Worm (Caenorhabditis elegans): ENCODE measurements around the gene F17E9.3.
A peak's percentile ranks its signal among the peaks of the same experiment; 100 is the strongest.

The F17E9.3 gene

ce11 chrIV:8379278-8379677, 24.6 kb downstream of the F17E9.3 start, which contains the start of gene nap-1 (continued):
- TF ChIP-seq lin-13 (GFP tag; optimal IDR thresholded peaks at IDR 0.05), result peak; percentile 84
- TF ChIP-seq ceh-82 (tag; optimal IDR thresholded peaks at IDR 0.05), result no peak
- no peak for TF ChIP-seq snpc-1.2 (GFP tag; IDR thresholded peaks at IDR 0.05)
- TF ChIP-seq spr-3 (GFP tag; optimal IDR thresholded peaks at IDR 0.05), result no peak
- TF ChIP-seq nhr-102 (tag; optimal IDR thresholded peaks at IDR 0.05), result no peak
- TF ChIP-seq dve-1 (tag; optimal IDR thresholded peaks at IDR 0.05; ENCODE audit: insufficient read depth), result peak; percentile 84
- TF ChIP-seq zag-1 (tag; optimal IDR thresholded peaks at IDR 0.05), result no peak
- no peak for TF ChIP-seq daf-12 (tag; optimal IDR thresholded peaks at IDR 0.05)
- no peak for TF ChIP-seq jun-1 (tag; optimal IDR thresholded peaks at IDR 0.05)
- TF ChIP-seq pha-4 (GFP tag; IDR thresholded peaks at IDR 0.05), result no peak
- TF ChIP-seq pha-4 (tag; optimal IDR thresholded peaks at IDR 0.05), result peak; percentile 95
- no peak for TF ChIP-seq dmd-9 (GFP tag; IDR thresholded peaks at IDR 0.05)
- no peak for TF ChIP-seq F49E8.2 (tag; optimal IDR thresholded peaks at IDR 0.05; ENCODE audit: borderline replicate concordance)
- no peak for TF ChIP-seq gei-8 (GFP tag; optimal IDR thresholded peaks at IDR 0.05)
- peak; percentile 8 for TF ChIP-seq ztf-7 (tag; optimal IDR thresholded peaks at IDR 0.05)
- peak; percentile 35 for TF ChIP-seq unc-130 (GFP tag; optimal IDR thresholded peaks at IDR 0.05)
- peak in 1 of 2 experiments; percentile 12 for TF ChIP-seq mdl-1 (tag; optimal IDR thresholded peaks at IDR 0.05)
- TF ChIP-seq lsy-2 (tag; optimal IDR thresholded peaks at IDR 0.05), result peak; percentile 46 to 92
- no peak for TF ChIP-seq daf-16 (GFP tag; optimal IDR thresholded peaks at IDR 0.05)
- peak; percentile 87 for TF ChIP-seq daf-16 (tag; optimal IDR thresholded peaks at IDR 0.05)
- TF ChIP-seq nhr-28 (tag; optimal IDR thresholded peaks at IDR 0.05), result peak; percentile 66
- peak; percentile 63 for TF ChIP-seq hmg-1.1 (GFP tag; IDR thresholded peaks at IDR 0.05)
- peak; percentile 57 for TF ChIP-seq rbr-2 (tag; optimal IDR thresholded peaks at IDR 0.05)
- no peak for TF ChIP-seq lir-3 (tag; optimal IDR thresholded peaks at IDR 0.05)
- TF ChIP-seq madf-9 (GFP tag; conservative IDR thresholded peaks at IDR 0.05), result no peak
- peak; percentile 78 for TF ChIP-seq hlh-30 (tag; optimal IDR thresholded peaks at IDR 0.05; ENCODE audit: insufficient read depth)
- TF ChIP-seq dmd-6 (GFP tag; IDR thresholded peaks at IDR 0.05), result peak; percentile 44; the same call in 1 of the 2 replicates
- peak; percentile 58 for TF ChIP-seq lin-38 (GFP tag; IDR thresholded peaks at IDR 0.05)
- no peak for TF ChIP-seq nhr-10 (tag; optimal IDR thresholded peaks at IDR 0.05)
- peak; percentile 18 for TF ChIP-seq fkh-10 (GFP tag; optimal IDR thresholded peaks at IDR 0.05)
- no peak for TF ChIP-seq arid-1 (GFP tag; conservative IDR thresholded peaks at IDR 0.05)
- peak; percentile 59 for TF ChIP-seq hlh-11 (tag; optimal IDR thresholded peaks at IDR 0.05)
- no peak for TF ChIP-seq zfp-3 (GFP tag; conservative IDR thresholded peaks at IDR 0.05)
- TF ChIP-seq lim-7 (GFP tag; IDR thresholded peaks at IDR 0.05), result no peak
- no peak for TF ChIP-seq ZK337.2 (GFP tag; IDR thresholded peaks at IDR 0.05)
- no peak for TF ChIP-seq ceh-44 (GFP tag; IDR thresholded peaks at IDR 0.05)
- no peak for TF ChIP-seq nhr-41 (GFP tag; IDR thresholded peaks at IDR 0.05)
- no peak for TF ChIP-seq cey-2 (tag; optimal IDR thresholded peaks at IDR 0.05; ENCODE audit: borderline replicate concordance, insufficient read depth)
- TF ChIP-seq unc-62 (GFP tag; optimal IDR thresholded peaks at IDR 0.05 in 1 of 2), result peak in 1 of 2 experiments; percentile 20
- no peak for TF ChIP-seq unc-62 (tag; optimal IDR thresholded peaks at IDR 0.05)
- no peak for TF ChIP-seq ZK546.5 (tag; optimal IDR thresholded peaks at IDR 0.05)
- peak in 1 of 2 experiments; percentile 40 for TF ChIP-seq hif-1 (tag; optimal IDR thresholded peaks at IDR 0.05)
- TF ChIP-seq nhr-11 (tag; optimal IDR thresholded peaks at IDR 0.05), result peak; percentile 2
- no peak for TF ChIP-seq snpc-4 (tag; optimal IDR thresholded peaks at IDR 0.05)
- no peak for TF ChIP-seq nhr-111 (GFP tag; optimal IDR thresholded peaks at IDR 0.05)
- no peak for TF ChIP-seq php-3 (GFP tag; IDR thresholded peaks at IDR 0.05)
- TF ChIP-seq dpl-1 (GFP tag; optimal IDR thresholded peaks at IDR 0.05), result peak; percentile 67
- TF ChIP-seq egl-27 (tag; optimal IDR thresholded peaks at IDR 0.05), result no peak
- TF ChIP-seq mes-2 (tag; optimal IDR thresholded peaks at IDR 0.05; ENCODE audit: poor library complexity, severe bottlenecking), result no peak
- TF ChIP-seq set-16 (GFP tag; IDR thresholded peaks at IDR 0.05), result no peak
- peak; percentile 91 for TF ChIP-seq R02D3.7 (tag; optimal IDR thresholded peaks at IDR 0.05)
